Worm (Caenorhabditis elegans) whole organism, L1 larva: ENCODE results near the gene hlh-1.

Experiments
- C16A3.4 ChIP-seq: fragments of 150-350 bp; optimal IDR thresholded peaks from 2 replicates; lab custom pipeline; 2014; ENCODE audit warnings: missing biosample characterization, missing genetic modification characterization
- F16B12.6 ChIP-seq: fragments of 150-350 bp; optimal IDR thresholded peaks from 2 replicates; lab custom pipeline; 2014; ENCODE audit warnings: missing biosample characterization, missing genetic modification characterization
- alr-1 ChIP-seq: fragments of 200-800 bp; sonication (Bioruptor generic); optimal IDR thresholded peaks from 2 replicates; lab custom pipeline; 2018; ENCODE audit warnings: borderline replicate concordance, mild to moderate bottlenecking, missing genetic modification characterization, missing compliant biosample characterization
- blmp-1 ChIP-seq: fragments of 150-350 bp; optimal IDR thresholded peaks from 2 replicates; lab custom pipeline; 2014; ENCODE audit warnings: missing biosample characterization, missing genetic modification characterization
- ceh-8 ChIP-seq: fragments of 200-800 bp; sonication (Bioruptor generic); optimal IDR thresholded peaks from 2 replicates; lab custom pipeline; 2018; ENCODE audit warnings: mild to moderate bottlenecking, missing genetic modification characterization, moderate library complexity, missing compliant biosample characterization
- ceh-82 ChIP-seq, 3 experiments: fragments of 150-350 bp in 1 of 3; sonication (generic microtip) in 2 of 3; optimal IDR thresholded peaks; 2 replicates each; lab custom pipeline; 2014 to 2017; ENCODE audit warnings: missing biosample characterization in 3 of 3, missing genetic modification characterization in 3 of 3
- ceh-88 ChIP-seq: fragments of 200-800 bp; sonication (Bioruptor generic); IDR thresholded peaks from 2 replicates; pipeline ENCODE4 v1.3.6; 2022; ENCODE audit warnings: missing genetic modification characterization, missing compliant biosample characterization
- ces-1 ChIP-seq: fragments of 150-350 bp; optimal IDR thresholded peaks from 2 replicates; lab custom pipeline; 2014; ENCODE audit warnings: missing biosample characterization, missing genetic modification reagents, missing genetic modification characterization
- dsc-1 ChIP-seq: sonication (generic microtip); optimal IDR thresholded peaks from 2 replicates; lab custom pipeline; 2016; ENCODE audit warnings: mild to moderate bottlenecking, missing genetic modification characterization, missing compliant biosample characterization
- efl-1 ChIP-seq, 4 experiments: fragments of 150-350 bp; optimal IDR thresholded peaks in 3 of 4; peaks in 1 of 4; 1 replicate in 1 of 4; 2 replicates in 3 of 4; lab custom pipeline; 2014; ENCODE audit warnings: missing biosample characterization in 2 of 4, missing genetic modification characterization in 2 of 4, missing genetic modification reagents in 2 of 4
- egl-13 ChIP-seq: sonication (generic microtip); optimal IDR thresholded peaks from 2 replicates; lab custom pipeline; 2016; ENCODE audit warnings: missing genotype, missing genetic modification reagents, missing genetic modification characterization, missing compliant biosample characterization
- egl-27 ChIP-seq, 2 experiments: fragments of 150-350 bp in 1 of 2; sonication (generic microtip); optimal IDR thresholded peaks; 3 replicates each; lab custom pipeline; 2017 to 2018; ENCODE audit warnings: missing biosample characterization in 2 of 2, missing genetic modification characterization in 2 of 2, missing genetic modification reagents in 2 of 2
- elt-2 ChIP-seq: sonication (generic microtip); optimal IDR thresholded peaks from 2 replicates; lab custom pipeline; 2016; ENCODE audit warnings: missing genetic modification characterization, mild to moderate bottlenecking, inconsistent platforms, missing compliant biosample characterization, missing genetic modification reagents
- fkh-4 ChIP-seq: sonication (generic microtip); optimal IDR thresholded peaks from 2 replicates; lab custom pipeline; 2016; ENCODE audit warnings: missing compliant biosample characterization, missing genetic modification characterization, borderline replicate concordance
- fkh-8 ChIP-seq: sonication (generic microtip); optimal IDR thresholded peaks from 2 replicates; lab custom pipeline; 2016; ENCODE audit warnings: mild to moderate bottlenecking, missing genetic modification characterization, missing compliant biosample characterization
- fos-1 ChIP-seq: fragments of 150-350 bp; optimal IDR thresholded peaks from 2 replicates; lab custom pipeline; 2014; ENCODE audit warnings: missing biosample characterization, missing genetic modification characterization
- hpl-2 ChIP-seq: fragments of 150-350 bp; optimal IDR thresholded peaks from 2 replicates; lab custom pipeline; 2014; ENCODE audit warnings: missing biosample characterization, missing genetic modification reagents, missing genetic modification characterization
- isw-1 ChIP-seq: fragments of 200-800 bp; sonication (Bioruptor generic); IDR thresholded peaks from 2 replicates; pipeline ENCODE4 v1.3.6; 2022; ENCODE audit warnings: missing genetic modification characterization, missing compliant biosample characterization
- lin-13 ChIP-seq: fragments of 150-350 bp; optimal IDR thresholded peaks from 2 replicates; lab custom pipeline; 2014; ENCODE audit warnings: missing biosample characterization, missing genetic modification reagents, missing genetic modification characterization
- lin-14 ChIP-seq: fragments of 200-800 bp; sonication (Bioruptor generic); optimal IDR thresholded peaks from 2 replicates; lab custom pipeline; 2018; ENCODE audit warnings: mild to moderate bottlenecking, missing genetic modification characterization, moderate library complexity, missing compliant biosample characterization
- lin-35 ChIP-seq, 2 experiments: fragments of 150-350 bp; optimal IDR thresholded peaks; 2 replicates each; lab custom pipeline; 2014; ENCODE audit warnings: missing biosample characterization in 2 of 2, missing genetic modification characterization in 2 of 2, missing genetic modification reagents in 2 of 2
- lir-3 ChIP-seq: sonication (generic microtip); optimal IDR thresholded peaks from 2 replicates; lab custom pipeline; 2016; ENCODE audit warnings: mild to moderate bottlenecking, missing genetic modification characterization, moderate library complexity, missing compliant biosample characterization; ENCODE audit not compliant: poor library complexity
- lsy-2 ChIP-seq, 2 experiments: fragments of 150-350 bp; optimal IDR thresholded peaks; 2 replicates each; lab custom pipeline; 2014; ENCODE audit warnings: missing biosample characterization in 2 of 2, missing genetic modification characterization in 2 of 2
- mdl-1 ChIP-seq, 2 experiments: fragments of 150-350 bp; optimal IDR thresholded peaks; 2 replicates each; lab custom pipeline; 2014 to 2017; ENCODE audit warnings: missing biosample characterization in 2 of 2, missing genetic modification characterization in 2 of 2, inconsistent platforms in 1 of 2
- mef-2 ChIP-seq: fragments of 150-350 bp; optimal IDR thresholded peaks from 2 replicates; lab custom pipeline; 2014; ENCODE audit warnings: missing biosample characterization, missing genetic modification characterization
- mep-1 ChIP-seq: fragments of 150-350 bp; optimal IDR thresholded peaks from 2 replicates; lab custom pipeline; 2014; ENCODE audit warnings: missing biosample characterization, missing genetic modification characterization
- nhr-19 ChIP-seq: fragments of 200-800 bp; sonication (Bioruptor generic); conservative IDR thresholded peaks from 2 replicates; pipeline ENCODE4 v1.3.6; 2022; ENCODE audit warnings: missing genetic modification characterization, missing compliant biosample characterization
- nhr-20 ChIP-seq: sonication (generic microtip); optimal IDR thresholded peaks from 2 replicates; lab custom pipeline; 2016; ENCODE audit warnings: mild to moderate bottlenecking, missing genetic modification characterization, missing compliant biosample characterization
- nhr-237 ChIP-seq: fragments of 150-350 bp; optimal IDR thresholded peaks from 2 replicates; lab custom pipeline; 2014; ENCODE audit warnings: missing biosample characterization, missing genetic modification characterization
- nhr-28 ChIP-seq: fragments of 150-350 bp; optimal IDR thresholded peaks from 2 replicates; lab custom pipeline; 2014; ENCODE audit warnings: missing biosample characterization, missing genetic modification characterization
- nhr-47 ChIP-seq: sonication (generic microtip); optimal IDR thresholded peaks from 2 replicates; lab custom pipeline; 2016; ENCODE audit warnings: mild to moderate bottlenecking, missing genetic modification characterization, moderate library complexity, missing compliant biosample characterization
- nhr-71 ChIP-seq: sonication (generic microtip); optimal IDR thresholded peaks from 2 replicates; lab custom pipeline; 2016; ENCODE audit warnings: mild to moderate bottlenecking, missing genetic modification characterization, moderate library complexity, missing compliant biosample characterization
- nhr-76 ChIP-seq: sonication (generic microtip); optimal IDR thresholded peaks from 2 replicates; lab custom pipeline; 2017; ENCODE audit warnings: missing biosample characterization, missing genetic modification characterization
- nhr-77 ChIP-seq: fragments of 150-350 bp; optimal IDR thresholded peaks from 2 replicates; lab custom pipeline; 2014; ENCODE audit warnings: missing biosample characterization, missing genetic modification characterization
- nhr-84 ChIP-seq: sonication (generic microtip); optimal IDR thresholded peaks from 2 replicates; lab custom pipeline; 2017; ENCODE audit warnings: missing biosample characterization, missing genetic modification characterization
- pax-3 ChIP-seq: fragments of 200-800 bp; sonication (Bioruptor generic); optimal IDR thresholded peaks from 2 replicates; lab custom pipeline; 2018; ENCODE audit warnings: mild to moderate bottlenecking, missing genetic modification characterization, moderate library complexity, missing compliant biosample characterization
- snpc-4 ChIP-seq: fragments of 150-350 bp; optimal IDR thresholded peaks from 2 replicates; lab custom pipeline; 2014; ENCODE audit warnings: missing biosample characterization, missing genetic modification characterization
- snu-23 ChIP-seq: sonication (generic microtip); optimal IDR thresholded peaks from 2 replicates; lab custom pipeline; 2016; ENCODE audit warnings: missing genetic modification characterization, missing compliant biosample characterization
- sox-4 ChIP-seq: sonication (generic microtip); optimal IDR thresholded peaks from 2 replicates; lab custom pipeline; 2016; ENCODE audit warnings: missing genetic modification characterization, missing compliant biosample characterization
- swsn-7 ChIP-seq: sonication (generic microtip); optimal IDR thresholded peaks from 2 replicates; lab custom pipeline; 2016; ENCODE audit warnings: missing genetic modification characterization, missing compliant biosample characterization
- tbx-2 ChIP-seq: sonication (generic microtip); optimal IDR thresholded peaks from 2 replicates; lab custom pipeline; 2016; ENCODE audit warnings: missing genetic modification characterization, missing compliant biosample characterization
- unc-130 ChIP-seq: fragments of 150-350 bp; optimal IDR thresholded peaks from 2 replicates; lab custom pipeline; 2017; ENCODE audit warnings: missing biosample characterization, missing genetic modification characterization, inconsistent platforms
- unc-30 ChIP-seq: sonication (generic microtip); optimal IDR thresholded peaks from 2 replicates; lab custom pipeline; 2017; ENCODE audit warnings: missing biosample characterization, missing genetic modification characterization
- unc-86 ChIP-seq: sonication (generic microtip); optimal IDR thresholded peaks from 2 replicates; lab custom pipeline; 2016; ENCODE audit warnings: missing genetic modification characterization, missing compliant biosample characterization
- xbp-1 ChIP-seq: sonication (generic microtip); optimal IDR thresholded peaks from 2 replicates; lab custom pipeline; 2016; ENCODE audit warnings: missing genetic modification characterization, missing compliant biosample characterization
- zip-4 ChIP-seq: fragments of 200-800 bp; sonication (Bioruptor generic); optimal IDR thresholded peaks from 2 replicates; lab custom pipeline; 2018; ENCODE audit warnings: mild to moderate bottlenecking, missing genetic modification characterization, moderate library complexity, missing compliant biosample characterization

hlh-1 gene

DNA sequence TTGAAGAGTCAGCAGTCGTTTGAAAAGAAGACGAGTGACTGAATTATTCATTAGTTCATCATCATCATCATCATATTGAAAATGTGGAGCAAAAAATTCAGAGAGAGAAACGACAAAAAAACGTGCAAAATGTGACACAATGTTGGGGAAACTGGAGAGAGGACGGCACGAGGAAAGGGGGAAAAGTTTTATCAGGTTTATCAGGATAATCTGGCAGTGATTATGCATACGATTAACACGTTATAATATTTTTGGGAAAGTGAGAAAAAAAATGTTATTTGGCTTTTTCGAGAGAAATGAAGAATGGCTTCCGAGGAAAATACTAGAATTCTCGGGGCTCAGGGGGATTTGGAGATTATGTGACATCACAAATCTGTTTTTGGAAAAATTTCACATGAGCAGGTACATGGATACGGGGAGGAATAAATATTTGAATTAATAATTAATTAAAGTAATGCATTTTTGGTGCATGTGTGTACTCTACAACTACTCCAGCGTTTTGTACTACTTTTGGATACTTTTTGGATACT lies 13.2 kb upstream of the hlh-1 start, which contains the start of gene camt-1:
Gene camt-1 (minus strand): TSS at position 51 of the 530 bp plus-strand sequence.
- TF ChIP-seq fkh-8 (tag; lab: Kevin White, UChicago) (peak; percentile 66), dsc-1 (peak; percentile 94), snpc-4 (tag; lab: Kevin White, UChicago) (no peak), nhr-47 (peak; percentile 33), unc-86 (tag; lab: Kevin White, UChicago) (peak; percentile 53), ceh-88 (no peak), sox-4 (peak; percentile 22), lir-3 (no peak), pax-3 (tag; lab: Kevin White, UChicago) (peak; percentile 65), snu-23 (GFP tag; lab: Kevin White, UChicago) (peak; percentile 17), unc-130 (tag; lab: Kevin White, UChicago) (no peak), nhr-77 (tag; lab: Kevin White, UChicago) (no peak), egl-13 (tag; lab: Kevin White, UChicago) (peak; percentile 20), nhr-71 (tag; lab: Kevin White, UChicago) (peak; percentile 27)

DNA sequence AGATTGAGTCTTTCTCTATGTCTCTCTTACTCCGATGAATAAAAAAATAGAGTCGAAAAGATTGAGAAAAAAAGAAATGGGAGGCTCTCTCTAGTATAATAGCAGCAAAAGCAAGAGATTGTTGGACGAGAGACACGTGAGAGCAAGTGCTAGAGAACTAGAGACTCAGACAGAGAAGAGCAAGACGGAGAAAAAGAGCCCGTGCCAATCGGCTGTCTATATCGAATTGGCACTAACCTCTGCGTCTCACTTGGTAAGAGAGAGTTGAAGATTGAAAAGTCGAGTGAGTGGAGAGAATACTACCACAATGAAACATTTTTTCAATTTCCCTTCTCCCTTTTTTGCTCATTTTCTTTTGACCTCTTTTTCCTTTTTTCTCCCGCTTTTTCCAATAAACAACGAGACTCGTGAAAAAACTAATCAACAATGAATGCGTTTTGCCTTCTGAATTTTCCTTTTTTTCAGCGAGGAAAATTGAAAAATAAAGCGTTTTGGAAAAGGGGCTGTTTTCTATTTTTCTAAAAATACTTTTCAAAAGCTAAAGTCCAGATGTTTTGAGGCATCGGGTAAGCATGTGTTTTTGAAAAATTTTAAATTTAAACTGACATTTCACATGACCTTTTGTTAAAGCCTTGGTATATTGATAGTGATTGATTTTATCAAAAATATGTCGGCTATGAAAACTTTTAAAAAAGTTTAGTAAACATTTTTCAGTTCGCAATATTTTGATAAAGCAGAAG lies 11.7 kb upstream of the hlh-1 start:
- TF ChIP-seq egl-13 (tag; lab: Kevin White, UChicago) (peak; percentile 23), unc-30 (tag; lab: Kevin White, UChicago) (no peak), lin-35 (GFP tag; optimal IDR thresholded peaks at IDR 0.05; lab: Kevin White, UChicago) (peak in 1 of 2 experiments; percentile 55), pax-3 (tag; lab: Kevin White, UChicago) (no peak), mep-1 (peak; percentile 39), unc-86 (tag; lab: Kevin White, UChicago) (peak; percentile 77), nhr-20 (tag; lab: Kevin White, UChicago) (peak; percentile 39), sox-4 (peak; percentile 7), nhr-77 (tag; lab: Kevin White, UChicago) (peak; percentile 55), mdl-1 (tag; optimal IDR thresholded peaks at IDR 0.05; lab: Kevin White, UChicago) (peak in 1 of 2 experiments; percentile 59), nhr-19 (GFP tag; lab: Robert Waterston, UW) (peak; percentile 35), nhr-47 (peak; percentile 73), alr-1 (tag; lab: Kevin White, UChicago) (no peak), zip-4 (GFP tag; lab: Kevin White, UChicago) (no peak), fkh-4 (tag; lab: Kevin White, UChicago) (peak; percentile 52), nhr-76 (tag; lab: Kevin White, UChicago) (no peak), tbx-2 (peak; percentile 68), ceh-82 (tag; optimal IDR thresholded peaks at IDR 0.05; lab: Kevin White, UChicago) (peak; percentile 43 to 74 (median 49)), fkh-8 (tag; lab: Kevin White, UChicago) (peak; percentile 86), F16B12.6 (tag; lab: Kevin White, UChicago) (no peak), lsy-2 (tag; optimal IDR thresholded peaks at IDR 0.05; lab: Kevin White, UChicago) (peak; percentile 55 to 78), xbp-1 (tag; lab: Kevin White, UChicago) (peak; percentile 58), snu-23 (GFP tag; lab: Kevin White, UChicago) (peak; percentile 78), isw-1 (GFP tag; lab: Robert Waterston, UW) (peak; percentile 45), nhr-28 (no peak), nhr-71 (tag; lab: Kevin White, UChicago) (peak; percentile 84), ces-1 (peak; percentile 9), nhr-84 (tag; lab: Kevin White, UChicago) (no peak), egl-27 (tag; optimal IDR thresholded peaks at IDR 0.05; lab: Kevin White, UChicago) (peak; percentile 18 to 38), ceh-8 (GFP tag; lab: Kevin White, UChicago) (peak; percentile 3), swsn-7 (tag; lab: Kevin White, UChicago) (peak; percentile 73), lin-14 (GFP tag; lab: Kevin White, UChicago) (peak; percentile 94), mef-2 (tag; lab: Kevin White, UChicago) (peak; percentile 62), dsc-1 (peak; percentile 63), hpl-2 (no peak), fos-1 (tag; lab: Kevin White, UChicago) (peak; percentile 50), nhr-237 (tag; lab: Kevin White, UChicago) (peak; percentile 16), lin-13 (GFP tag; lab: Kevin White, UChicago) (peak; percentile 39), elt-2 (tag; lab: Kevin White, UChicago) (peak; percentile 45), blmp-1 (tag; lab: Kevin White, UChicago) (no peak), efl-1 (optimal IDR thresholded peaks at IDR 0.05; lab: Kevin White, UChicago) (peak; percentile 59 to 60), efl-1 (GFP tag; optimal IDR thresholded peaks at IDR 0.05 in 1 of 2; lab: Kevin White, UChicago) (peak; percentile 17 to 89), C16A3.4 (tag; lab: Kevin White, UChicago) (peak; percentile 9)
